Fruit fly (Drosophila melanogaster): Measurements from ENCODE around the gene CG32856.
A peak's percentile ranks its signal among the peaks of the same experiment; 100 is the strongest.

CG32856 gene

DNA sequence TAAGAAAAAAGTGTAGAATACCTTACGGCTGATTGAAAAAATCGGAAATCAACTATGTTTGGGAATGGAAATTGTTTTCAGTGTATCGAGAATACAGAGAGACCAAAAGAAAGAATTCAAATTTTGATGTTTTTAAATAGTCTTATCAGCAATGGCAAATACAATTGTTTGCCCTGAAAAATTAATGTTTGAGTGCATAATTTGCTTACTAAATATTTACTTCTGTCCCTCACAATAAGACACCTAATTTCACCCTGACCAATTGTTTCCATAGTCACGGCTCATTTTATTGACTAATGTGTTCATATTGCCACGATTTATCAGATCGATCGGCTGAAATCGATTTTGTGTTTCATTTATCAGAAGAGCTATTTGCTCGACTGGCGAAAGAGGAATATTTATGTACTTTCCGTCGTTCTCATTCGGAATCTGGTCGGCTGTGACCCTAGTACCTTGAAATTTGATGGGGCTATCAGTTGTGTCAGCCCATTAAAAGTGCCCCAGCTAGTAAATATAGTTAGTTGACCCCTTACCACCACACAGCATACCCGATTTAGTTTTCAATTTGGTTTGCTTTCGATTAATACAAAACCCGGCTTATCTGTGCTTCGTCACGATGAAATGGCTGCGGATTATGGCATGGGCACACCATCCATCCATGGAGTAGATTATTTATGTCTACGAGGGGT, 18.5 kb upstream of the CG32856 start (continued):
- TF ChIP-seq CG12071 (GFP tag; optimal IDR thresholded peaks at IDR 0.05): peak; percentile 19
- TF ChIP-seq CG14014 (GFP tag; IDR thresholded peaks at IDR 0.05): no peak
- TF ChIP-seq CG10543 (GFP tag; optimal IDR thresholded peaks at IDR 0.05): no peak
- TF ChIP-seq pan (optimal IDR thresholded peaks at IDR 0.05): no peak
- no peak for TF ChIP-seq pan (GFP tag; optimal IDR thresholded peaks at IDR 0.05 in 1 of 2, IDR thresholded peaks at IDR 0.05 in 1 of 2)
- TF ChIP-seq dimm (GFP tag; IDR thresholded peaks at IDR 0.05): no peak
- TF ChIP-seq CG12236 (GFP tag; optimal IDR thresholded peaks at IDR 0.05): peak; percentile 40
- TF ChIP-seq tgo (GFP tag; IDR thresholded peaks at IDR 0.05): no peak
- peak; percentile 36 for TF ChIP-seq BtbVII (GFP tag; optimal IDR thresholded peaks at IDR 0.05)
- TF ChIP-seq CG1647 (GFP tag; optimal IDR thresholded peaks at IDR 0.05): no peak
- no peak for TF ChIP-seq CG12299 (tag; optimal IDR thresholded peaks at IDR 0.05)
- no peak for TF ChIP-seq peb (GFP tag; IDR thresholded peaks at IDR 0.05)

DNA sequence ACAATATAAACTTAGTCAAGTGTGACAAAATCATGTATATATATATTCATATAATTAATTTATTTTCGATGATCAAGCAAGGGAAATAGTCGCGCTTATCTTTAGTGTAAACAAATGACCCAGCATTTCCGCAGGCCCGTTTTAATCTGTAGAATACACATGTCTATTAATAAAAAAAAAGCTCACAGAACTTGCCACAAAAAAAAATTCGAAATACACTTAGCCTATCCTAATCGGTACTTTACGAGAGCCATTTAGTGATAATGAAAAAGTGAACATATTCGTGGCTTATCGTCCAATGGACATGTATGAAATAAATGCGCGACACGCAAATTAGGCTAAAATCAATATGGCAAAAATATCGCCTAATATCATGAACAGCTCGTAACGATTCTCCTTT, 10.0 kb upstream of the CG32856 start:
- TF ChIP-seq CG34376 (GFP tag; optimal IDR thresholded peaks at IDR 0.05) (peak; percentile 51), ara (GFP tag; IDR thresholded peaks at IDR 0.05) (no peak), sqz (GFP tag; optimal IDR thresholded peaks at IDR 0.05) (peak; percentile 5), Bteb2 (GFP tag; optimal IDR thresholded peaks at IDR 0.05) (no peak), Dek (tag; optimal IDR thresholded peaks at IDR 0.05) (no peak), dimm (GFP tag; IDR thresholded peaks at IDR 0.05) (no peak), sug (tag; optimal IDR thresholded peaks at IDR 0.05) (peak; percentile 3), chinmo (GFP tag; IDR thresholded peaks at IDR 0.05; ENCODE audit: partially characterized antibody) (0 out of 4 replicates have a peak, but pooled peaks have one; percentile 55), da (GFP tag; optimal IDR thresholded peaks at IDR 0.05) (no peak), Bgb (GFP tag; IDR thresholded peaks at IDR 0.05; ENCODE audit: partially characterized antibody) (no peak), exex (tag; optimal IDR thresholded peaks at IDR 0.05) (peak; percentile 95), Nf-YA (GFP tag; IDR thresholded peaks at IDR 0.05) (no peak), CG9932 (GFP tag; IDR thresholded peaks at IDR 0.05) (no peak), zfh1 (GFP tag; IDR thresholded peaks at IDR 0.05) (no peak)

DNA sequence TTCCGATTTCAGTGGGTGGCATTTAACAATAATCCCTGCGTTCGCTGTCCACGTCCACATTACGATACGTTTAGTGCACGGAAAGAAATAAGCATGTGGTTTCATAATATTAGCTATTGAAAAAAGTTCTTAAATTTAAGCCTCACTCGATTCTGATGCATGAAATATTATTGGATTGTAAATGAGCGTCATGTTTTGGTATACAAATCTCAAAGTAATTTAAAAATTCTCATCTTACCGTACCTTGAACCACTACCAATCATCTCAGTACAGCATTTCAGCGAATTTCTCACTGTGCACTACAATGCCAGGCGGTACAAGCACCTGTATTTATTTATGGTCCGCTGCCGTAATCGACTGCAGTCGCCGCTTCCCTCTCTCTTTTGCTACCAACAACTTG, 9.1 kb upstream of the CG32856 start:
- no peak for TF ChIP-seq CG3995 (GFP tag; optimal IDR thresholded peaks at IDR 0.05)
- no peak for TF ChIP-seq sens-2 (GFP tag; IDR thresholded peaks at IDR 0.05)
- TF ChIP-seq dmrt99B (tag; optimal IDR thresholded peaks at IDR 0.05): peak; percentile 93
- TF ChIP-seq CG10147 (GFP tag; optimal IDR thresholded peaks at IDR 0.05): peak; percentile 70
- TF ChIP-seq Hr3 (GFP tag; optimal IDR thresholded peaks at IDR 0.05): peak; percentile 82
- TF ChIP-seq danr (GFP tag; IDR thresholded peaks at IDR 0.05): no peak
- peak; percentile 28 for TF ChIP-seq sd (tag; optimal IDR thresholded peaks at IDR 0.05)
- TF ChIP-seq lmd (GFP tag; IDR thresholded peaks at IDR 0.05): no peak
- TF ChIP-seq CG4707 (GFP tag; optimal IDR thresholded peaks at IDR 0.05): peak; percentile 66
- TF ChIP-seq CG13296 (GFP tag; optimal IDR thresholded peaks at IDR 0.05): peak; percentile 80
- no peak for TF ChIP-seq CG32772 (GFP tag; IDR thresholded peaks at IDR 0.05)
- TF ChIP-seq CG6175 (GFP tag; IDR thresholded peaks at IDR 0.05): no peak
- TF ChIP-seq ftz-f1 (GFP tag; optimal IDR thresholded peaks at IDR 0.05): no peak
- peak; percentile 8 for TF ChIP-seq CG2116 (GFP tag; optimal IDR thresholded peaks at IDR 0.05)
- peak; percentile 72 for TF ChIP-seq CG15696 (tag; optimal IDR thresholded peaks at IDR 0.05)
- no peak for TF ChIP-seq tna (GFP tag; IDR thresholded peaks at IDR 0.05; ENCODE audit: partially characterized antibody)
- TF ChIP-seq fu2 (GFP tag; optimal IDR thresholded peaks at IDR 0.05): peak; percentile 64
- TF ChIP-seq stwl (tag; optimal IDR thresholded peaks at IDR 0.05): no peak
- peak; percentile 76 to 84 for TF ChIP-seq bsh (GFP tag; optimal IDR thresholded peaks at IDR 0.05)
- peak; percentile 80 for TF ChIP-seq CG17829 (tag; optimal IDR thresholded peaks at IDR 0.05)
- peak; percentile 70 for TF ChIP-seq CHES-1-like (GFP tag; optimal IDR thresholded peaks at IDR 0.05)
- peak; percentile 80 for TF ChIP-seq Dad (GFP tag; optimal IDR thresholded peaks at IDR 0.05)
- no peak for TF ChIP-seq CG10565 (GFP tag; optimal IDR thresholded peaks at IDR 0.05)
- no peak for TF ChIP-seq Kr (GFP tag; optimal IDR thresholded peaks at IDR 0.05)

Data from whole organism, embryonic.